Worm (Caenorhabditis elegans) whole organism, midembryonic: ENCODE data around the gene lem-2.

Source experiments
- T22C8.4 ChIP-seq: fragments of 200-800 bp; sonication (Bioruptor generic); IDR thresholded peaks from 2 replicates; pipeline ENCODE4 v1.3.6; 2022; ENCODE audit warnings: missing genetic modification characterization, missing compliant biosample characterization
- cog-1 ChIP-seq: sonication (generic microtip); optimal IDR thresholded peaks from 2 replicates; lab custom pipeline; 2016; ENCODE audit warnings: missing genetic modification characterization, missing compliant biosample characterization
- flt-1 ChIP-seq: fragments of 200-800 bp; sonication (Bioruptor generic); IDR thresholded peaks from 2 replicates; pipeline ENCODE4 v1.3.6; 2022; ENCODE audit warnings: missing genetic modification characterization, missing compliant biosample characterization
- klf-2 ChIP-seq: fragments of 200-800 bp; sonication (Bioruptor generic); conservative IDR thresholded peaks from 2 replicates; pipeline ENCODE4 v1.3.6; 2022; ENCODE audit warnings: missing genetic modification reagents, missing genetic modification characterization, missing compliant biosample characterization
- med-1 ChIP-seq: sonication (generic microtip); optimal IDR thresholded peaks from 2 replicates; lab custom pipeline; 2017; ENCODE audit warnings: missing genetic modification characterization, mild to moderate bottlenecking, missing compliant biosample characterization, antibody characterized with exemption, missing genetic modification reagents; ENCODE audit not compliant: insufficient read depth
- ref-1 ChIP-seq: fragments of 200-800 bp; sonication (Bioruptor generic); conservative IDR thresholded peaks from 2 replicates; pipeline ENCODE4 v1.3.6; 2022; ENCODE audit warnings: missing genetic modification reagents, missing genetic modification characterization, missing compliant biosample characterization
- tab-1 ChIP-seq: fragments of 200-800 bp; sonication (Bioruptor generic); IDR thresholded peaks from 2 replicates; pipeline ENCODE4 v1.3.6; 2022; ENCODE audit warnings: missing genetic modification characterization, missing compliant biosample characterization
- ztf-23 ChIP-seq: fragments of 200-800 bp; sonication (Bioruptor generic); IDR thresholded peaks from 2 replicates; pipeline ENCODE4 v1.3.6; 2022; ENCODE audit warnings: missing genetic modification reagents, missing genetic modification characterization, missing compliant biosample characterization
- ztf-29 ChIP-seq: fragments of 200-800 bp; sonication (Bioruptor generic); IDR thresholded peaks from 2 replicates; pipeline ENCODE4 v1.3.6; 2022; ENCODE audit warnings: missing genetic modification reagents, missing genetic modification characterization, missing compliant biosample characterization

The lem-2 gene

DNA sequence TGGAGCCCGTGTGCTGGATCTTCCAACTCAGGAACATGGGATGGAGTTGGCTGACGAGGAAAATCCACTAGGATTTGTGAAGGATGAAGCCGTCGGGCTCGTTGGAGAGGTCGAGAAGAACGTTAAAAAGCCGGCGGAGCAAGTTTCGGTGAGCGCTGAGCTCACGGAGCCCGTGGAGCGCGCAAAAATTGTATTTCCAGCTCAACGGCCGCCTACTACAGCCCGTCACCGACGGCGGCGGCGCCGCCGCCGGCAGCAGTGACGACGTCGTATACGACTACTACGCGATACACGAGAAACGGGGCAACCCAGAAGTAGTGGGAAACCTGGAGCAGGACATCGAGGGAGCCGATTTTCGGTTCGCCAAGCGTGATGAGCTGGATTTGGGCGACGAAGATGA, 2.4 kb upstream of the lem-2 start:
- TF ChIP-seq klf-2: no peak
- TF ChIP-seq med-1: no peak
- TF ChIP-seq tab-1 (GFP tag; lab: Robert Waterston, UW): no peak
- TF ChIP-seq ref-1 (GFP tag; lab: Robert Waterston, UW): no peak
- TF ChIP-seq T22C8.4 (GFP tag; lab: Robert Waterston, UW): no peak
- no peak for TF ChIP-seq ztf-23 (GFP tag; lab: Robert Waterston, UW)
- no peak for TF ChIP-seq cog-1
- TF ChIP-seq ztf-29 (GFP tag; lab: Robert Waterston, UW): no peak
- TF ChIP-seq flt-1 (GFP tag; lab: Robert Waterston, UW): no peak

DNA sequence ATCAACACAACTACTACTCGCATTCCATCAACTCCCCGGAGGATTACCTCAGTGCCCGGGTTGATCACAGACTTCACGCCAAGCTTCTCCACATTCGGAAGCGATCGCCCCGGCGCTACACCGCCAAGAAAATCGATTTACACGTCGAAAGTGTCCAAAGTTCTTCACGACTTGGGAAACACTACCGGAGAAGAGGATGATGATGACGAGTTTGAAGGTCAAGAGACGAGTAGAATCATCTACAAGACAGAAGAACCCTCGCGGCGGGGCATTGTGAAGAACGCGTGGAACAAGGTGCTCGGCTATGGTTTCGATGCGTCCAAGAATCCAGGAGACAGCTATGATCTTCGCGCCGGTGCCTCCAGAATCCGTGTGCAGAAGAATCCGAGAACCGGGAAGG, 801 bp downstream of the lem-2 start:
- TF ChIP-seq ref-1 (GFP tag; lab: Robert Waterston, UW) (no peak), klf-2 (no peak), tab-1 (GFP tag; lab: Robert Waterston, UW) (no peak), med-1 (no peak), T22C8.4 (GFP tag; lab: Robert Waterston, UW) (no peak), ztf-29 (GFP tag; lab: Robert Waterston, UW) (no peak), flt-1 (GFP tag; lab: Robert Waterston, UW) (no peak), ztf-23 (GFP tag; lab: Robert Waterston, UW) (no peak), cog-1 (no peak)

DNA sequence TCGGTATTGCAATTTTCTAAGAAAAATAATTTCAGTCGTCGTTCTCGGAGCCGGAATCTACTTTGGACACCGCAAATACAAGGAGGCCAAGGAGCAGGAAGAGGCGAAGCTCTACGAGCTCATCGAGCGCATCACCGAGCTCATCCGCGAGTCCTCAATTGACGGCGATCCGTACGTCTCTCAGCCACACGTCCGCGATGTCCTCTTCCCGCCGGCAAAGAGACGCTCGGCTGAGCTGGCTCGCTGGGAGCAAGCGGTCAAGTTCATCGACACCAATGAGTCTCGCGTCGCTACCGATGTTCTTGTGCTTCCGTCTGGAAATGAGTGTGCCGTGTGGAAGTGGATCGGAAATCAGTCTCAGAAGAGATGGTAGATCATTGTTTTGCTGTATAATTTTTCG, 2.2 kb downstream of the lem-2 start:
- TF ChIP-seq med-1 (no peak), klf-2 (no peak), T22C8.4 (GFP tag; lab: Robert Waterston, UW) (no peak)

DNA sequence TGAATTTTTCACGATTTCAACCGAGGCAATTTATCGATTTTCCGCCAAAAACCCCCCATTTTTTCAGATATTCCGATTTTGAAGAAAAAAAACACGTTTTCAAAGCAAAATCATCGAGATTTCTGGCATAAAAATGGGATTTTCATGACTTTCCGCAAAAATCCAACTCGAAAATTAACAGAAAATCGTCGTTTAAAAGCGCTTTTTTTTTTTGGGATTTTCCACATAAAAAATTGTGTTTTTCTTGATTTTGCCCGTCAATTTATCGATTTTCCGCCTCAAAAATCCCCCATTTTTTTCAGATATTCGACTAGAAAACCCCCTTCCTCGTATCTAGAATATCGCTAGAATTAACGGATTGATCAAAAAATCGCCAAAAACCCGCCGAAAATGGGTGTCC, 5.4 kb downstream of the lem-2 start, which contains the start of gene xrn-1:
Gene xrn-1 (plus strand): TSS at position 301 of the 400 bp plus-strand sequence.
- TF ChIP-seq ref-1 (GFP tag; lab: Robert Waterston, UW): no peak

DNA sequence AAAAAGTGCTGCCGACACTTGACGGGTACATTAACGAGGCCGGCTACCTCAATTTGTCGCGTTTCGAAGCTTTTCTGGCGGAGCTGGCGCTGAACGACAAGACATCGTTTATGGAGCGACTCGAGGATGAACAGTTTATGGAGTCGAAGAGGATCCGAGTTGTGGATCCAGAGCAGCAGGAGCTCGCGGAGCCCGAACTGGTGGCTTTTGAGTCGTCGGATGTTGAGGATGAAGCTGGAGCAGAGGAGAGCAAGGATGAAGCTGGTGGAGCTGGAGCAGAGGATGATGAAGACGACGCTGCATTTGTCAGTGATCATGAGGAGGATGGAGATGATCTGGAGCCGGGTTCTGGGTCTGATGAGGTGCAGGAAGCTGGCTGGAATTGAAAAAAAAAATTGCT, 11.6 kb downstream of the lem-2 start:
- TF ChIP-seq klf-2 (no peak), ztf-29 (GFP tag; lab: Robert Waterston, UW) (no peak), ref-1 (GFP tag; lab: Robert Waterston, UW) (no peak)

DNA sequence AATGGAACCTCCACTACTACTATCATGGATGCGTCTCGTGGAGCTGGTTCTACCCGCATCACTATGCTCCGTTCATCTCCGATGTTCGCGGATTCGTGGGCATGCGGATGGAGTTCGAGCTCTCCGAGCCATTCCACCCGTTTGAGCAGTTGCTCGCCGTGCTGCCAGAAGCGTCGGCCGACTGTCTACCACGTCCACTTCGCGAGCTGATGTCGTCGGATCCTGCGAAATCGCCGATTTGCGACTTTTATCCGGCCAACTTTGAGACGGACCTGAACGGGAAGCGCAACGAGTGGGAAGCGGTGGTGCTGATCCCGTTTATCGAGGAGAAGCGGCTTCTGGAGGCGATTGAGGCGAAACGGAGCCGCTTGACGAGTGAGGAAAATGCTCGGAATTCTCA, 14.6 kb downstream of the lem-2 start:
- TF ChIP-seq ref-1 (GFP tag; lab: Robert Waterston, UW) (no peak), ztf-23 (GFP tag; lab: Robert Waterston, UW) (no peak)

DNA sequence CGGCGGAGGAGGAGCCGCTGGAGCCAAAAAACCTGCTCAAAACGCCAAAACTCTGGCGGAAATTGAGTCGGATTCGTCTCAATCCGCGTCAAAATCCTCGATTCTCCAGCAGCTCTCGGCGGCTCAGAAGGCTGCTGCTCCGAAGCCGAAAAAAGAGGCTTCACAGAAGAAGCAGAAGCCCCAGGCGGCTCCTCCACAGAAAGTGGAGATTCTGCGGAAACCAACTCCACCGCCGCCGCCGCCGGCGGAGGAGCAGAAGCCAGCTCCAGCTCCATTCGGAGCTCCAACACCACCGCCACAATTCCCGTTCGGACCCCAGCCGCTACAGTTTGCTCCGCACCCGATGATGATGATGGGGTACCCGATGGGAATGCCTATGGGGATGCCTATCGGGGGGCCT, 23.7 kb downstream of the lem-2 start:
- no peak for TF ChIP-seq klf-2
- no peak for TF ChIP-seq tab-1 (GFP tag; lab: Robert Waterston, UW)
- no peak for TF ChIP-seq flt-1 (GFP tag; lab: Robert Waterston, UW)
- TF ChIP-seq T22C8.4 (GFP tag; lab: Robert Waterston, UW): no peak
- TF ChIP-seq cog-1: no peak
- no peak for TF ChIP-seq ztf-29 (GFP tag; lab: Robert Waterston, UW)
- no peak for TF ChIP-seq med-1
- no peak for TF ChIP-seq ztf-23 (GFP tag; lab: Robert Waterston, UW)
- no peak for TF ChIP-seq ref-1 (GFP tag; lab: Robert Waterston, UW)

DNA sequence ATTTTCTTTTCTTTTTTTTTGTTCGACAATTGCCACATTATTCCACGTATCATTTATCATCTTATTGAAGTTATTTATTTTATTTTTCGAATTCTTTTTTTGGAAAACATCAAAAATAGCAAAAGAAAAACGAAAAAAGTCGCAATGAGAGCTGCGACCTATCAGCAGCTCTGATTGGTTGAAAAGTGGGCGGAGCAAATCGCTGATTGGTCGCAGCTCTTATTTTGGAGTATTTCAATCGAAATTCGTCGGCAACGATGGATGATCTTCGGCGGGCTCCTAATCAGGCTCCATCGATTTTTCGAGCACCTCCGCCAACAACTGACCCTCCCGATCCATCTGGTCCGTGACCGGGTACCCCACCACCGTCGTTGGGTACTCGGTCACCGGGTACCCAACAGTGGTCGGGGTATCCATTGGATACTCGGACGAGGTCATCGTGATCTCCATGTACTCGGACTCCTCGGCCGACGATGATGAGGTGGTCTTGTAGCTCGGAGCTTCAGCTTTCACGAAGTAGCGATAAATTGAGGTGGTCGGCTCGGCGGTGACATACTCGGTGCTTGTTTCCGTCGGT, 26.6 kb downstream of the lem-2 start:
- TF ChIP-seq med-1 (no peak), ref-1 (GFP tag; lab: Robert Waterston, UW) (no peak), flt-1 (GFP tag; lab: Robert Waterston, UW) (no peak), tab-1 (GFP tag; lab: Robert Waterston, UW) (no peak), ztf-23 (GFP tag; lab: Robert Waterston, UW) (no peak), T22C8.4 (GFP tag; lab: Robert Waterston, UW) (no peak), klf-2 (no peak), cog-1 (no peak), ztf-29 (GFP tag; lab: Robert Waterston, UW) (no peak)

DNA sequence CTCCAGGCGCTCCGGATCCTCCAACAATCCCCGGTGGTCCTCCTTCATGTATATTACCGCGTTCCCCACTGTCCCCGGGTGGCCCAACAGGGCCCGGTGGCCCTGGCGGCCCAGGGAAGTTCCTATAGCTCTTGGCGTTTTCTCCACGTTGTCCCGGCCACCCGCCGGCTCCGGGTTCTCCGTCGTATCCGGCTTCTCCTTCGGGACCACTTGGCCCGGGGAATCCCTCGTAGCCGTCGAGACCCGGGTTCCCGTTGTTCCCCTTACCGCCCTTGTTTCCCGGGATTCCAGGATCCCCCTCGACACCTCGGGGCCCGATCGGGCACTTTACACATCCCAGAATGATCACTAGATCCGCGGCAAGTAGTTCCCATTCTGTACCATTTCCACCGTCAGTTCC, 27.9 kb downstream of the lem-2 start:
- TF ChIP-seq ref-1 (GFP tag; lab: Robert Waterston, UW) (no peak), cog-1 (no peak), ztf-29 (GFP tag; lab: Robert Waterston, UW) (no peak), tab-1 (GFP tag; lab: Robert Waterston, UW) (no peak), ztf-23 (GFP tag; lab: Robert Waterston, UW) (no peak), T22C8.4 (GFP tag; lab: Robert Waterston, UW) (no peak), med-1 (no peak), flt-1 (GFP tag; lab: Robert Waterston, UW) (no peak), klf-2 (no peak)

DNA sequence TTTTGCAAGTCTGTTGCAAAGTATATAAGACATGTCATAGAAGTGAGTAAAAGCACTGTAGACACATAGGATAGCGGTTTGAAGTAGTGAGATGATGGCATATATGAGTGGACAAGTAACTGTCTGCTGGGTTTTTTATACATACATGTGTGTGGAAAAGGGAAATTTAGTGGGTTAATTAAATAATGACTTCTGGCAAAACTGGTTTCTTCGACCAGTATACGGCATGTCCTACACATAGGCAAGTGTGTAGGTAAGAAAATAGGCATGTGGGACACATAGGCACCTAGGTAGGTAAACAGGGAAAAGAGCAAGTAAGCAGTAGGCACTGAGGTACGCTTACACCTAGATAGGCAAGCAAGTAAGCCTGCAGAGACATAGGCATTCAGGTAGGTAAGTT, 31.3 kb downstream of the lem-2 start, which contains the start of gene col-87:
Gene col-87 (minus strand): TSS at position 101 of the 400 bp plus-strand sequence.
- TF ChIP-seq T22C8.4 (GFP tag; lab: Robert Waterston, UW) (no peak), tab-1 (GFP tag; lab: Robert Waterston, UW) (no peak), med-1 (no peak), ztf-23 (GFP tag; lab: Robert Waterston, UW) (no peak), klf-2 (no peak)

DNA sequence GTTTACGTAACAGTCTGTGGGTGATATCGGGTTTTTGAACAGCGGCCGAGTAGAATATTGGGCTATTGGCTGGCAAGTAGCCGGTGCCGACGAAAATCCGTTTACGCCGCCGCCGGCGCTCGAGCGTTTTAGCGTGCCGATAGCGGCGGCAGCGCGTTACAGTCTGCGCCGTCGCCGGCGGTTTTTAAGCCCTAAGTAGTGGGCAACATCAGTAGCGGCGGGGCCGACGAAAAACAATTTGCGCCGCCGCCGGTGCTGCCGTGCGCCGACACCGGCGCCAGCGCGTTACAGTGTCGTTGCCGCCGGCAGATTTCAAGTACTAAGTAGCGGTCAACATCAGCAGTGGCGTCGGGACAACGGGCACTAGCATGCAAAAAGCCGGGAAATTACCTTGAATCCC, 32.6 kb downstream of the lem-2 start:
- no peak for TF ChIP-seq T22C8.4 (GFP tag; lab: Robert Waterston, UW)
- no peak for TF ChIP-seq ref-1 (GFP tag; lab: Robert Waterston, UW)
- no peak for TF ChIP-seq klf-2
- TF ChIP-seq flt-1 (GFP tag; lab: Robert Waterston, UW): no peak
- TF ChIP-seq tab-1 (GFP tag; lab: Robert Waterston, UW): no peak
- no peak for TF ChIP-seq cog-1
- TF ChIP-seq ztf-23 (GFP tag; lab: Robert Waterston, UW): no peak
- no peak for TF ChIP-seq ztf-29 (GFP tag; lab: Robert Waterston, UW)
- TF ChIP-seq med-1: no peak
